Worm (Caenorhabditis elegans) whole organism, midembryonic: ENCODE results near the gene sru-19.

ENCODE experiments used
- T22C8.4 ChIP-seq: fragments of 200-800 bp; sonication (Bioruptor generic); IDR thresholded peaks from 2 replicates; pipeline ENCODE4 v1.3.6; 2022; ENCODE audit warnings: missing genetic modification characterization, missing compliant biosample characterization
- cog-1 ChIP-seq: sonication (generic microtip); optimal IDR thresholded peaks from 2 replicates; lab custom pipeline; 2016; ENCODE audit warnings: missing genetic modification characterization, missing compliant biosample characterization
- flt-1 ChIP-seq: fragments of 200-800 bp; sonication (Bioruptor generic); IDR thresholded peaks from 2 replicates; pipeline ENCODE4 v1.3.6; 2022; ENCODE audit warnings: missing genetic modification characterization, missing compliant biosample characterization
- klf-2 ChIP-seq: fragments of 200-800 bp; sonication (Bioruptor generic); conservative IDR thresholded peaks from 2 replicates; pipeline ENCODE4 v1.3.6; 2022; ENCODE audit warnings: missing genetic modification reagents, missing genetic modification characterization, missing compliant biosample characterization
- med-1 ChIP-seq: sonication (generic microtip); optimal IDR thresholded peaks from 2 replicates; lab custom pipeline; 2017; ENCODE audit warnings: missing genetic modification characterization, mild to moderate bottlenecking, missing compliant biosample characterization, antibody characterized with exemption, missing genetic modification reagents; ENCODE audit not compliant: insufficient read depth
- ref-1 ChIP-seq: fragments of 200-800 bp; sonication (Bioruptor generic); conservative IDR thresholded peaks from 2 replicates; pipeline ENCODE4 v1.3.6; 2022; ENCODE audit warnings: missing genetic modification reagents, missing genetic modification characterization, missing compliant biosample characterization
- tab-1 ChIP-seq: fragments of 200-800 bp; sonication (Bioruptor generic); IDR thresholded peaks from 2 replicates; pipeline ENCODE4 v1.3.6; 2022; ENCODE audit warnings: missing genetic modification characterization, missing compliant biosample characterization
- ztf-23 ChIP-seq: fragments of 200-800 bp; sonication (Bioruptor generic); IDR thresholded peaks from 2 replicates; pipeline ENCODE4 v1.3.6; 2022; ENCODE audit warnings: missing genetic modification reagents, missing genetic modification characterization, missing compliant biosample characterization
- ztf-29 ChIP-seq: fragments of 200-800 bp; sonication (Bioruptor generic); IDR thresholded peaks from 2 replicates; pipeline ENCODE4 v1.3.6; 2022; ENCODE audit warnings: missing genetic modification reagents, missing genetic modification characterization, missing compliant biosample characterization

The sru-19 gene

ce11 chrIV:12525409-12525808 is 27.1 kb downstream of the sru-19 start, which contains the start of gene eak-4:
TSS of gene eak-4 (minus strand) at chrIV:12525509.
- TF ChIP-seq med-1 (GFP tag; lab: Kevin White, UChicago), result no peak
- no peak for TF ChIP-seq klf-2 (GFP tag; lab: Robert Waterston, UW)
- no peak for TF ChIP-seq ref-1 (GFP tag; lab: Robert Waterston, UW)
- no peak for TF ChIP-seq cog-1
- no peak for TF ChIP-seq ztf-29 (GFP tag; lab: Robert Waterston, UW)
- no peak for TF ChIP-seq T22C8.4 (GFP tag; lab: Robert Waterston, UW)
- no peak for TF ChIP-seq flt-1 (GFP tag; lab: Robert Waterston, UW)
- no peak for TF ChIP-seq ztf-23 (GFP tag; lab: Robert Waterston, UW)
- no peak for TF ChIP-seq tab-1

DNA sequence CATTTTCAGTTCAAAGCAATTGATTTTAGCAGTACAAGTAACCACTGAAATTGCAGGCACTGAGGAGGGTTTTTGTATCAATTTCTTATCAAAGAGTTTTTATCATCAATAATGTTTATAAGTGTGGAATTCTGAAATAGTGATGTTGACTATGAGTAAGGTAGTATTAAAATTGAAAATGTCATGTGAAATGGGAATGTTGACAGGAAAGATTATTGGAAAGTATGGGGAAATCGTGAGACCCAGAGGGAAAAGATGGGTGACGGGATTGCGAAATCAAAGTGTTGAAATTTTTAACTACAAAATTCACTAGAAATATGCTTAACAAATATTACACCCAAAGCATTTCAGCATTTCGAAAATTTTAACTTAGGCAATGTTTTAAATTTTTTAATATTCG is 28.9 kb downstream of the sru-19 start, which contains the start of gene F53B2.8:
Gene F53B2.8, minus strand, starts transcription at position 180 of the 400 bp plus-strand sequence.
- TF ChIP-seq cog-1 (no peak), med-1 (GFP tag; lab: Kevin White, UChicago) (no peak), ref-1 (GFP tag; lab: Robert Waterston, UW) (no peak), tab-1 (no peak), ztf-29 (GFP tag; lab: Robert Waterston, UW) (no peak), klf-2 (GFP tag; lab: Robert Waterston, UW) (no peak), ztf-23 (GFP tag; lab: Robert Waterston, UW) (no peak), T22C8.4 (GFP tag; lab: Robert Waterston, UW) (no peak), flt-1 (GFP tag; lab: Robert Waterston, UW) (no peak)

ce11 chrIV:12531047-12531446 is 32.7 kb downstream of the sru-19 start, which contains the start of gene F53B2.5:
TSS of gene F53B2.5 (minus strand) at chrIV:12531147.
- TF ChIP-seq ztf-29 (GFP tag; lab: Robert Waterston, UW), result no peak
- no peak for TF ChIP-seq ztf-23 (GFP tag; lab: Robert Waterston, UW)
- TF ChIP-seq T22C8.4 (GFP tag; lab: Robert Waterston, UW), result no peak
- no peak for TF ChIP-seq klf-2 (GFP tag; lab: Robert Waterston, UW)
- no peak for TF ChIP-seq cog-1
- TF ChIP-seq med-1 (GFP tag; lab: Kevin White, UChicago), result no peak
- no peak for TF ChIP-seq flt-1 (GFP tag; lab: Robert Waterston, UW)
- no peak for TF ChIP-seq tab-1
- no peak for TF ChIP-seq ref-1 (GFP tag; lab: Robert Waterston, UW)

- TF ChIP-seq ztf-29 (GFP tag; lab: Robert Waterston, UW), result no peak
- TF ChIP-seq T22C8.4 (GFP tag; lab: Robert Waterston, UW), result no peak
- no peak for TF ChIP-seq cog-1
- TF ChIP-seq flt-1 (GFP tag; lab: Robert Waterston, UW), result no peak
- TF ChIP-seq klf-2 (GFP tag; lab: Robert Waterston, UW), result no peak
- TF ChIP-seq ref-1 (GFP tag; lab: Robert Waterston, UW), result no peak
- no peak for TF ChIP-seq tab-1
- no peak for TF ChIP-seq med-1 (GFP tag; lab: Kevin White, UChicago)
- TF ChIP-seq ztf-23 (GFP tag; lab: Robert Waterston, UW), result no peak
Observed at ce11 chrIV:12531464-12531863, 33.1 kb downstream of the sru-19 start.

DNA sequence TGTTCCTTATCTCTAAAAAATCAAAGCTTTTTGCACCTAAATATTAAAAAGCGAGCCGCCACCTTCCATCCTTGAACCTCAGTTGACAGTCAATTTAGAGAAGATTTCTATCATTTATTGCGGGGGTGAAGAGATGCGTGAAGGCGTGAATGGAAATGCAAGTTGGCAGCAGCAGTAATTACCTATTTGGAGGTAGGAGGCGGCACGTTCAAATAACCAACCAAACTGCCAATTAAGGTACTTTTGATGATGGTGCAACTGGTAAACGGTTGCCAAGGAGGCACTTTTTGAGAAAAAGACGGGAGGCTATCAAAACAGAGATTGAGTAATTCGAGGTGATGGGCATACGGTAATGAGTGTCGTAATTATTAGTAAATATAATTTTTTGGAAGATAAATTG is 38.0 kb downstream of the sru-19 start:
- TF ChIP-seq cog-1 (no peak), ztf-23 (GFP tag; lab: Robert Waterston, UW) (no peak), ref-1 (GFP tag; lab: Robert Waterston, UW) (no peak), med-1 (GFP tag; lab: Kevin White, UChicago) (no peak), tab-1 (no peak), flt-1 (GFP tag; lab: Robert Waterston, UW) (no peak), klf-2 (GFP tag; lab: Robert Waterston, UW) (no peak), ztf-29 (GFP tag; lab: Robert Waterston, UW) (no peak), T22C8.4 (GFP tag; lab: Robert Waterston, UW) (no peak)

DNA sequence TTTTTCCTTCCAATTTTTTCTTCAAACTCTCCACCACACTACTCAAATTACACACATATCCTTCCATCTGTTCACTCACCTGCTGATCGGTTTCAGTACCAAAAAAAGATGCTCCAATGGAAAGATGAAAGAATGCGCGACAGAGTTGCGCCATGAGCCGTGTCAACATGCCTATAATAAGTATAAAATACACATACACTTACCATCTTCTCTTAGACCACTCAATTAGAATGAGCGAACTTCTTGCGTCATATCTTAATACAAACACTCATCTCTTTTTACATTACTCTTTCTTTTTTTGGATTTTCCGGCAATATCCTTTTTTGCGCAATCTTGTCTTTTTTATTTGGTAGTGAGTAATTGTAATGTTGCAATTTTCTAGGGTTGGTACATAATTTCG is 39.4 kb downstream of the sru-19 start:
- TF ChIP-seq ztf-29 (GFP tag; lab: Robert Waterston, UW) (no peak), ztf-23 (GFP tag; lab: Robert Waterston, UW) (no peak), T22C8.4 (GFP tag; lab: Robert Waterston, UW) (no peak), klf-2 (GFP tag; lab: Robert Waterston, UW) (no peak), med-1 (GFP tag; lab: Kevin White, UChicago) (no peak)

ce11 chrIV:12540242-12540641 is 41.9 kb downstream of the sru-19 start:
- TF ChIP-seq cog-1, result no peak
- TF ChIP-seq T22C8.4 (GFP tag; lab: Robert Waterston, UW), result no peak
- no peak for TF ChIP-seq klf-2 (GFP tag; lab: Robert Waterston, UW)

- TF ChIP-seq ztf-23 (GFP tag; lab: Robert Waterston, UW) (no peak), tab-1 (no peak), flt-1 (GFP tag; lab: Robert Waterston, UW) (no peak), cog-1 (no peak), T22C8.4 (GFP tag; lab: Robert Waterston, UW) (no peak), ztf-29 (GFP tag; lab: Robert Waterston, UW) (no peak), ref-1 (GFP tag; lab: Robert Waterston, UW) (no peak), klf-2 (GFP tag; lab: Robert Waterston, UW) (no peak), med-1 (GFP tag; lab: Kevin White, UChicago) (no peak)
Observed at ce11 chrIV:12542011-12542410, 43.7 kb downstream of the sru-19 start, which contains the start of gene ham-1. TSS of gene ham-1 (plus strand) at chrIV:12542183.

DNA sequence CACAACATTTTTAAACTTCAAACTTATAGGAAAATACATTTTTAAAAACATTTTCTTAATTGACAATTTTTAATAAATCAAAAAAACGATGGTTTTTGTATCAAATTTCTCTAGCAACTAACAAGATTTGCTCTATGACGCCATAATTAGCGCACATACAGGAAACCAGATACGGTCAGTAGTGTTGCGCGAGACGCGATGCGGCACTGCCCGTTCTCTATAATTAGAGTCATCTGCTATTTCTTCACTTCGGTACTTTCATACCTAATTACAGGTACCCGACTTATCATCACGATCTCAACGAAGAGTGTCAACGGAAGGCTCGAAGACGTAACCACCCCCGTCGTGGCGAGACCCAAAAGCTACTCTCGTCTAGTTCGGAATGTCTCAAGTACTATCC is 46.3 kb downstream of the sru-19 start:
- no peak for TF ChIP-seq ztf-23 (GFP tag; lab: Robert Waterston, UW)
- TF ChIP-seq flt-1 (GFP tag; lab: Robert Waterston, UW), result 0 out of 2 replicates have a peak, but pooled peaks have one; percentile 43

DNA sequence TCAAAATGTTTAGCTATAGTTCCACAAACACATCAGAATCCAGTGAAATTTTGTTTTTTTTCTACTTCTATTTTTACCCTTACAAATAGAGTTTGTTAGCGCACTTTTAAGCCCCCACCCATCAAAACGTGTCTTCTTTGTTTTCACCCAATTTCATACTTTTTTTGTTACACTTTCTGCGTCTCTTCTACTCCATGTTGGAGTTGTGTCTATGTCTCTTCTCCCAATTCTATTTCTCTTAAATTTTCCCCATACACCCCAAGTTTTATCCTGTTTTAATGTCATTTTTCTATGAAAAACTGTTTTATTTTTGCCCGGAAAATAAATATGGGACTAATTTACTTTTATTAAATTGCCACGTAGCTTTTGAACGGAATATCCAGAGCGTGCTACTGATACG is 47.1 kb downstream of the sru-19 start:
- TF ChIP-seq tab-1, result no peak
